Worm (Caenorhabditis elegans): ENCODE results near the gene nhr-223.
"Not testable (repeated sequence)": the region's sequence is repeated elsewhere in the genome, so short reads cannot be mapped to it uniquely, and the experiment has no call there.

DNA sequence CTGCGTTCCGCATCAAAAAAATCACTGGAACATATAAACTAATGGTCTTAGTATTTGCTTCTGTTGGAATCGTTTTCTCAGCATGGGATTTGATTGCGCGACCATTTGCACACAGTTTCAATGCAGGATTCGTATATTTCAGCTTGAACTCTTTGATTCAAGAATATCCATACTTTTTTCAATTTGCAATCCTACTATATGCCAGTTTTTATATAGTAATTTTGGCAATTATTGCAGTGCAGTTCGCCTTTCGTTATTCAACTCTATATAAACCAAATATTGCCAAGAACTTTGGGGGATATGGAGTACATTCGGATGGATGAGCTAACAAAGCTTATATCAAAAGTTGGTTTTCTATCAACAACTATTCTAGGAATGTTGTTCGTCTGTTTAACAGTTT lies 43.2 kb upstream of the nhr-223 start, which contains the start of gene str-5:
- TF ChIP-seq ama-1 (optimal IDR thresholded peaks at IDR 0.05); elt-3 (tag; optimal IDR thresholded peaks at IDR 0.05); skn-1 (tag; optimal IDR thresholded peaks at IDR 0.05); ztf-11 (tag; optimal IDR thresholded peaks at IDR 0.05); ceh-82 (tag; optimal IDR thresholded peaks at IDR 0.05); nhr-12 (tag; optimal IDR thresholded peaks at IDR 0.05): not testable (repeated sequence)

Measured in whole organism, L2 larva.